Worm (Caenorhabditis elegans) whole organism, early embryonic: ENCODE data around the gene fic-1.

Experiments
- B0310.2 ChIP-seq: sonication (generic microtip); optimal IDR thresholded peaks from 2 replicates; lab custom pipeline; 2016; ENCODE audit warnings: mild to moderate bottlenecking, missing genetic modification characterization, missing compliant biosample characterization
- F13C5.2 ChIP-seq: sonication (generic microtip); optimal IDR thresholded peaks from 2 replicates; lab custom pipeline; 2017; ENCODE audit warnings: mild to moderate bottlenecking, missing genetic modification characterization, inconsistent platforms, missing compliant biosample characterization
- ama-1 ChIP-seq: fragments of 150-350 bp; optimal IDR thresholded peaks from 2 replicates; lab custom pipeline; 2014
- ceh-36 ChIP-seq: sonication (generic microtip); optimal IDR thresholded peaks from 2 replicates; lab custom pipeline; 2016; ENCODE audit warnings: missing genetic modification characterization, inconsistent platforms, missing compliant biosample characterization
- flt-1 ChIP-seq: fragments of 200-800 bp; sonication (Bioruptor generic); IDR thresholded peaks from 2 replicates; pipeline ENCODE4 v1.3.6; 2022; ENCODE audit warnings: missing genetic modification characterization, missing compliant biosample characterization
- hmg-4 ChIP-seq: fragments of 200-800 bp; sonication (Bioruptor generic); optimal IDR thresholded peaks from 2 replicates; lab custom pipeline; 2018; ENCODE audit warnings: mild to moderate bottlenecking, missing genetic modification characterization, missing compliant biosample characterization
- hnd-1 ChIP-seq: sonication (generic microtip); optimal IDR thresholded peaks from 2 replicates; lab custom pipeline; 2016; ENCODE audit warnings: missing genetic modification characterization, missing compliant biosample characterization
- scrt-1 ChIP-seq: fragments of 200-800 bp; sonication (Bioruptor generic); IDR thresholded peaks from 2 replicates; pipeline ENCODE4 v1.3.6; 2022; ENCODE audit warnings: missing genetic modification characterization, missing compliant biosample characterization
- sea-1 ChIP-seq: fragments of 200-800 bp; sonication (Bioruptor generic); conservative IDR thresholded peaks from 2 replicates; pipeline ENCODE4 v1.3.6; 2022; ENCODE audit warnings: missing genetic modification characterization, missing compliant biosample characterization
- tbx-37 ChIP-seq: fragments of 200-800 bp; sonication (Bioruptor generic); conservative IDR thresholded peaks from 2 replicates; pipeline ENCODE4 v1.3.6; 2022; ENCODE audit warnings: missing genetic modification reagents, missing genetic modification characterization, missing compliant biosample characterization
- tra-4 ChIP-seq: sonication (generic microtip); optimal IDR thresholded peaks from 2 replicates; lab custom pipeline; 2017; ENCODE audit warnings: missing genetic modification characterization, missing compliant biosample characterization

DNA sequence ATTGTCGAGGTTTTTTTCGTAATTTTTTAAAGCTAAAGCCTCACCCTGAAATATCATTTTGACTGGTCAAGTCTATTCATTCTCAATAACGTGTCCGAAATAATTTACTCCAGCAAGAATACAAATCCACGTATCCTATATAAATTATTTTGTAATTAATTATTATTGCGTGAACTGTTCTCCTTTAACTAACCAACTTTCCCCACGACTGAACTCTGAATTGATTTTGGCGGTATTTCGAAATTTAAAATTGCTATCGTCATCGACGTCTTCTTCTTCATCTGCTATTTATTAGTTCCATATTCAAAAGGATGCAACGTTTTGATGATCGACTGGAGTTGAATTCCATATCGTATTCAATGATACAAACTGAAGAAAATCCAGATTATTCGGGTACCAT is 29.1 kb downstream of the fic-1 start, which contains the start of the genes aqp-3 and Y69E1A.8:
- TF ChIP-seq scrt-1 (GFP tag; lab: Robert Waterston, UW) (no peak), hnd-1 (no peak), ceh-36 (tag; lab: Kevin White, UChicago) (no peak), ama-1 (lab: Kevin White, UChicago) (no peak), B0310.2 (no peak), flt-1 (GFP tag; lab: Robert Waterston, UW) (no peak), tbx-37 (GFP tag; lab: Robert Waterston, UW) (no peak), hmg-4 (GFP tag; lab: Kevin White, UChicago) (no peak), tra-4 (no peak), F13C5.2 (tag; lab: Kevin White, UChicago) (no peak), sea-1 (GFP tag; lab: Robert Waterston, UW) (no peak)
